Worm (Caenorhabditis elegans) whole organism, mixed stage, embryonic: Measurements from ENCODE around the gene abts-4.

Experiments used
- ces-1 ChIP-seq: fragments of 150-350 bp; optimal IDR thresholded peaks from 2 replicates; lab custom pipeline; 2014; ENCODE audit warnings: missing biosample characterization, missing genetic modification reagents, missing genetic modification characterization
- elt-3 ChIP-seq: fragments of 150-350 bp; optimal IDR thresholded peaks from 2 replicates; lab custom pipeline; 2014; ENCODE audit warnings: missing biosample characterization, missing genetic modification characterization
- hlh-1 ChIP-seq: fragments of 150-350 bp; optimal IDR thresholded peaks from 2 replicates; lab custom pipeline; 2014; ENCODE audit warnings: missing biosample characterization, missing genetic modification reagents, missing genetic modification characterization
- lsy-2 ChIP-seq: fragments of 150-350 bp; optimal IDR thresholded peaks from 2 replicates; lab custom pipeline; 2014; ENCODE audit warnings: missing biosample characterization, missing genetic modification characterization
- mab-5 ChIP-seq: fragments of 150-350 bp; optimal IDR thresholded peaks from 2 replicates; lab custom pipeline; 2014; ENCODE audit warnings: missing biosample characterization, missing genetic modification characterization
- nhr-237 ChIP-seq: fragments of 150-350 bp; optimal IDR thresholded peaks from 2 replicates; lab custom pipeline; 2014; ENCODE audit warnings: missing biosample characterization, missing genetic modification characterization
- pha-4 ChIP-seq: fragments of 150-350 bp; optimal IDR thresholded peaks from 2 replicates; lab custom pipeline; 2018; ENCODE audit warnings: missing biosample characterization, missing genetic modification reagents, missing genetic modification characterization
- sptf-1 ChIP-seq: sonication (generic microtip); optimal IDR thresholded peaks from 2 replicates; lab custom pipeline; 2017; ENCODE audit warnings: mild to moderate bottlenecking, missing genetic modification characterization, moderate library complexity, missing compliant biosample characterization
- tbx-8 ChIP-seq: fragments of 200-800 bp; sonication (Bioruptor generic); optimal IDR thresholded peaks from 2 replicates; lab custom pipeline; 2018; ENCODE audit warnings: mild to moderate bottlenecking, missing genetic modification characterization, moderate library complexity, missing compliant biosample characterization
- unc-62 ChIP-seq: fragments of 150-350 bp; optimal IDR thresholded peaks from 2 replicates; lab custom pipeline; 2014; ENCODE audit warnings: missing biosample characterization, missing genetic modification reagents, missing genetic modification characterization
- ztf-11 ChIP-seq: fragments of 150-350 bp; optimal IDR thresholded peaks from 2 replicates; lab custom pipeline; 2014; ENCODE audit warnings: missing biosample characterization, missing genetic modification characterization

DNA sequence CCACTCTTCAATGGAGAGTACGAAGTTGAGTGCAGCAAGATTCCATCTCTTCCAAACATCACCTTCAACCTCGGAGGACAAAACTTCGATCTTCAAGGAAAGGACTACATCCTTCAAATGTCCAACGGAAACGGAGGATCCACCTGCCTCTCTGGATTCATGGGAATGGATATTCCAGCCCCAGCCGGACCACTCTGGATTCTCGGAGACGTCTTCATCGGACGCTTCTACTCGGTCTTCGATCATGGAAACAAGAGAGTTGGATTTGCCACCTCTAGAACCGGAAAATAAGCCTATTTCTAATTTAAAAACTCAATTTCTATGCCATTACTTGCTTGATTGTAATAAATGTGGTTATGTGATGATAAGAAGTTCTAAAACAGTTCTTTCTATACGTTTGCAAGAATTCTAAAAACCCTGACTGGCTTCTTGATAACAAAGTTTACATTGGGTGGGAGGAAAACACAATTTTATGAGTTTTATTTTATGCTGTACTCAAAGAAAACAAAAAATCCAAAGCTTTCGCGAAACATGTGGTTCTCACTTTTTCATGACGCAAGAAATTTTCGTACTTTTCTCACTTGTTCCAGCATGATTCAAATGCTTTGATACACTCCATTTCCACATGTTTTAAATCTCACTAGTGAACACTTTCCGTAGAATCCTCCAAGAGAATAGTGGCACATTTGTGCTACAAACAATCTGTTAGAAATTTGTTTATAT lies 30.9 kb upstream of the abts-4 start:
- TF ChIP-seq sptf-1 (no peak), unc-62 (GFP tag; lab: Kevin White, UChicago) (no peak), ztf-11 (tag; lab: Kevin White, UChicago) (no peak), hlh-1 (tag; lab: Kevin White, UChicago) (no peak), elt-3 (tag; lab: Kevin White, UChicago) (no peak), nhr-237 (no peak), tbx-8 (GFP tag; lab: Kevin White, UChicago) (no peak), mab-5 (tag; lab: Kevin White, UChicago) (no peak), lsy-2 (tag; lab: Kevin White, UChicago) (no peak), pha-4 (tag; lab: Kevin White, UChicago) (no peak), ces-1 (GFP tag; lab: Kevin White, UChicago) (no peak)
